Worm (Caenorhabditis elegans): ENCODE results near the gene str-7.

- no peak for TF ChIP-seq pha-4 (tag; optimal IDR thresholded peaks at IDR 0.05)
- no peak for TF ChIP-seq unc-62 (GFP tag; optimal IDR thresholded peaks at IDR 0.05)
- TF ChIP-seq hlh-1 (tag; optimal IDR thresholded peaks at IDR 0.05) = no peak
- no peak for TF ChIP-seq lsy-2 (tag; optimal IDR thresholded peaks at IDR 0.05)
- TF ChIP-seq unc-39 (tag; optimal IDR thresholded peaks at IDR 0.05) = no peak
- TF ChIP-seq snpc-4 (tag; optimal IDR thresholded peaks at IDR 0.05) = no peak
- TF ChIP-seq mep-1 (tag; optimal IDR thresholded peaks at IDR 0.05) = no peak
- TF ChIP-seq nhr-2 (tag; optimal IDR thresholded peaks at IDR 0.05) = no peak
- TF ChIP-seq sptf-1 (tag; optimal IDR thresholded peaks at IDR 0.05) = no peak
Observed at ce11 chrV:16143066-16143581, 43.8 kb upstream of the str-7 start, which contains the start of gene fbxa-88.
